Worm (Caenorhabditis elegans): Measurements from ENCODE around the gene sym-2.

DNA sequence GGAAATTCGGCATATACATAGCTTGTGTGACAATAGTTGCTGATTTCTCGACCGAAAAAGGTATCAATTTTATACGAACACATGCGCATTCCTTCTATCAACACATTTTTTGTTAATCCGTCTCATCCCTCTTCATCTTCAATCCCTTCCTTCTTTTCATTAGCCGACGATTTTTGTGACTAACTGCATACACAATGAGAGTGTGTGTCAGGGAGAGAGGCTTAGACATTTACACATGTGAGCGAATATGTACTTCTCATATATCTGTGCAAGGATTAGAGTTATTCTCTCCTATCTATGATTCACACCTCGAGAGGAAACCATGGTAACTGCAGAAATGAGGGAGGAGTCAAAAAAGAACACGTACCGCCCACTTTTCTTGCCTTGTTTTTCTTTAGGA, 57.9 kb downstream of the sym-2 start:
- no peak for TF ChIP-seq aly-2 (tag; optimal IDR thresholded peaks at IDR 0.05)
- TF ChIP-seq pha-4 (GFP tag; IDR thresholded peaks at IDR 0.05): no peak
- no peak for TF ChIP-seq pha-4 (tag; optimal IDR thresholded peaks at IDR 0.05)
- no peak for TF ChIP-seq ctbp-1 (GFP tag; IDR thresholded peaks at IDR 0.05)
- TF ChIP-seq skn-1 (tag; optimal IDR thresholded peaks at IDR 0.05): no peak
- TF ChIP-seq R02D3.7 (tag; optimal IDR thresholded peaks at IDR 0.05): no peak
- TF ChIP-seq lin-38 (GFP tag; IDR thresholded peaks at IDR 0.05): no peak
- no peak for TF ChIP-seq nhr-11 (tag; optimal IDR thresholded peaks at IDR 0.05)
- TF ChIP-seq lin-39 (tag; optimal IDR thresholded peaks at IDR 0.05): no peak
- TF ChIP-seq nhr-76 (tag; optimal IDR thresholded peaks at IDR 0.05): no peak
- no peak for TF ChIP-seq nhr-25 (tag; optimal IDR thresholded peaks at IDR 0.05; ENCODE audit: borderline replicate concordance, insufficient read depth)
- no peak for TF ChIP-seq lin-13 (GFP tag; optimal IDR thresholded peaks at IDR 0.05)
- no peak for TF ChIP-seq ztf-11 (tag; optimal IDR thresholded peaks at IDR 0.05)
